Worm (Caenorhabditis elegans) whole organism, L1 larva: ENCODE measurements around the gene K05F6.4.
"Not testable (repeated sequence)": the region's sequence is repeated elsewhere in the genome, so short reads cannot be mapped to it uniquely, and the experiment has no call there.

ENCODE experiments used
- C16A3.4 ChIP-seq: fragments of 150-350 bp; optimal IDR thresholded peaks from 2 replicates; lab custom pipeline; 2014; ENCODE audit warnings: missing biosample characterization, missing genetic modification characterization
- F16B12.6 ChIP-seq: fragments of 150-350 bp; optimal IDR thresholded peaks from 2 replicates; lab custom pipeline; 2014; ENCODE audit warnings: missing biosample characterization, missing genetic modification characterization
- aha-1 ChIP-seq: fragments of 150-350 bp; optimal IDR thresholded peaks from 2 replicates; lab custom pipeline; 2014; ENCODE audit warnings: missing biosample characterization, missing genetic modification characterization
- blmp-1 ChIP-seq: fragments of 150-350 bp; optimal IDR thresholded peaks from 2 replicates; lab custom pipeline; 2014; ENCODE audit warnings: missing biosample characterization, missing genetic modification characterization
- ceh-82 ChIP-seq, 3 experiments: fragments of 150-350 bp in 1 of 3; sonication (generic microtip) in 2 of 3; optimal IDR thresholded peaks; 2 replicates each; lab custom pipeline; 2014 to 2017; ENCODE audit warnings: missing biosample characterization in 3 of 3, missing genetic modification characterization in 3 of 3
- ceh-88 ChIP-seq: fragments of 200-800 bp; sonication (Bioruptor generic); IDR thresholded peaks from 2 replicates; pipeline ENCODE4 v1.3.6; 2022; ENCODE audit warnings: missing genetic modification characterization, missing compliant biosample characterization
- ceh-90 ChIP-seq: sonication (generic microtip); optimal IDR thresholded peaks from 2 replicates; lab custom pipeline; 2016; ENCODE audit warnings: missing genetic modification characterization, missing compliant biosample characterization
- dpl-1 ChIP-seq, 3 experiments: fragments of 150-350 bp in 2 of 3; sonication (generic microtip) in 1 of 3; optimal IDR thresholded peaks; 2 replicates each; lab custom pipeline; 2014 to 2017; ENCODE audit warnings: missing biosample characterization in 3 of 3, missing genetic modification characterization in 3 of 3, missing genetic modification reagents in 3 of 3
- dsc-1 ChIP-seq: sonication (generic microtip); optimal IDR thresholded peaks from 2 replicates; lab custom pipeline; 2016; ENCODE audit warnings: mild to moderate bottlenecking, missing genetic modification characterization, missing compliant biosample characterization
- efl-1 ChIP-seq, 4 experiments: fragments of 150-350 bp; optimal IDR thresholded peaks in 3 of 4; peaks in 1 of 4; 1 replicate in 1 of 4; 2 replicates in 3 of 4; lab custom pipeline; 2014; ENCODE audit warnings: missing biosample characterization in 2 of 4, missing genetic modification characterization in 2 of 4, missing genetic modification reagents in 2 of 4
- fkh-8 ChIP-seq: sonication (generic microtip); optimal IDR thresholded peaks from 2 replicates; lab custom pipeline; 2016; ENCODE audit warnings: mild to moderate bottlenecking, missing genetic modification characterization, missing compliant biosample characterization
- hlh-17 ChIP-seq: fragments of 200-800 bp; sonication (Bioruptor generic); optimal IDR thresholded peaks from 2 replicates; lab custom pipeline; 2018; ENCODE audit warnings: missing genetic modification characterization, mild to moderate bottlenecking, missing compliant biosample characterization, moderate library complexity, borderline replicate concordance
- irx-1 ChIP-seq: sonication (generic microtip); optimal IDR thresholded peaks from 2 replicates; lab custom pipeline; 2016; ENCODE audit warnings: missing genetic modification characterization, missing compliant biosample characterization
- jun-1 ChIP-seq: fragments of 150-350 bp; optimal IDR thresholded peaks from 2 replicates; lab custom pipeline; 2014; ENCODE audit warnings: missing biosample characterization, missing genetic modification reagents, missing genetic modification characterization
- lin-14 ChIP-seq: fragments of 200-800 bp; sonication (Bioruptor generic); optimal IDR thresholded peaks from 2 replicates; lab custom pipeline; 2018; ENCODE audit warnings: mild to moderate bottlenecking, missing genetic modification characterization, moderate library complexity, missing compliant biosample characterization
- lin-15B ChIP-seq: fragments of 150-350 bp; sonication (generic microtip); optimal IDR thresholded peaks from 3 replicates; lab custom pipeline; 2014; ENCODE audit warnings: missing biosample characterization, missing genetic modification characterization
- lin-35 ChIP-seq, 2 experiments: fragments of 150-350 bp; optimal IDR thresholded peaks; 2 replicates each; lab custom pipeline; 2014; ENCODE audit warnings: missing biosample characterization in 2 of 2, missing genetic modification characterization in 2 of 2, missing genetic modification reagents in 2 of 2
- lin-39 ChIP-seq: fragments of 150-350 bp; optimal IDR thresholded peaks from 2 replicates; lab custom pipeline; 2014; ENCODE audit warnings: missing biosample characterization, missing genetic modification reagents, missing genetic modification characterization
- lsy-2 ChIP-seq, 2 experiments: fragments of 150-350 bp; optimal IDR thresholded peaks; 2 replicates each; lab custom pipeline; 2014; ENCODE audit warnings: missing biosample characterization in 2 of 2, missing genetic modification characterization in 2 of 2
- mdl-1 ChIP-seq, 2 experiments: fragments of 150-350 bp; optimal IDR thresholded peaks; 2 replicates each; lab custom pipeline; 2014 to 2017; ENCODE audit warnings: missing biosample characterization in 2 of 2, missing genetic modification characterization in 2 of 2, inconsistent platforms in 1 of 2
- mep-1 ChIP-seq: fragments of 150-350 bp; optimal IDR thresholded peaks from 2 replicates; lab custom pipeline; 2014; ENCODE audit warnings: missing biosample characterization, missing genetic modification characterization
- nhr-19 ChIP-seq: fragments of 200-800 bp; sonication (Bioruptor generic); conservative IDR thresholded peaks from 2 replicates; pipeline ENCODE4 v1.3.6; 2022; ENCODE audit warnings: missing genetic modification characterization, missing compliant biosample characterization
- nhr-20 ChIP-seq: sonication (generic microtip); optimal IDR thresholded peaks from 2 replicates; lab custom pipeline; 2016; ENCODE audit warnings: mild to moderate bottlenecking, missing genetic modification characterization, missing compliant biosample characterization
- nhr-47 ChIP-seq: sonication (generic microtip); optimal IDR thresholded peaks from 2 replicates; lab custom pipeline; 2016; ENCODE audit warnings: mild to moderate bottlenecking, missing genetic modification characterization, moderate library complexity, missing compliant biosample characterization
- nhr-71 ChIP-seq: sonication (generic microtip); optimal IDR thresholded peaks from 2 replicates; lab custom pipeline; 2016; ENCODE audit warnings: mild to moderate bottlenecking, missing genetic modification characterization, moderate library complexity, missing compliant biosample characterization
- nhr-77 ChIP-seq: fragments of 150-350 bp; optimal IDR thresholded peaks from 2 replicates; lab custom pipeline; 2014; ENCODE audit warnings: missing biosample characterization, missing genetic modification characterization
- nhr-85 ChIP-seq: sonication (generic microtip); peaks from one replicate; lab custom pipeline; 2016; ENCODE audit warnings: missing genetic modification characterization, inconsistent platforms, missing compliant biosample characterization
- nhr-90 ChIP-seq: sonication (generic microtip); optimal IDR thresholded peaks from 2 replicates; lab custom pipeline; 2016; ENCODE audit warnings: mild to moderate bottlenecking, missing genetic modification characterization, missing compliant biosample characterization; ENCODE audit not compliant: poor library complexity
- pag-3 ChIP-seq: sonication (generic microtip); optimal IDR thresholded peaks from 2 replicates; lab custom pipeline; 2017; ENCODE audit warnings: missing genetic modification characterization, mild to moderate bottlenecking, missing compliant biosample characterization, antibody characterized with exemption, borderline replicate concordance; ENCODE audit not compliant: insufficient read depth
- pqm-1 ChIP-seq: sonication (generic microtip); optimal IDR thresholded peaks from 3 replicates; lab custom pipeline; 2017; ENCODE audit warnings: missing biosample characterization, missing genetic modification characterization
- rnt-1 ChIP-seq: sonication (generic microtip); optimal IDR thresholded peaks from 2 replicates; lab custom pipeline; 2016; ENCODE audit warnings: mild to moderate bottlenecking, missing genetic modification characterization, moderate library complexity, missing compliant biosample characterization
- snpc-4 ChIP-seq: fragments of 150-350 bp; optimal IDR thresholded peaks from 2 replicates; lab custom pipeline; 2014; ENCODE audit warnings: missing biosample characterization, missing genetic modification characterization
- sptf-1 ChIP-seq: fragments of 150-350 bp; optimal IDR thresholded peaks from 2 replicates; lab custom pipeline; 2014; ENCODE audit warnings: missing biosample characterization, missing genetic modification characterization
- sup-37 ChIP-seq: fragments of 200-800 bp; sonication (Bioruptor generic); optimal IDR thresholded peaks from 2 replicates; lab custom pipeline; 2018; ENCODE audit warnings: mild to moderate bottlenecking, missing genetic modification characterization, missing compliant biosample characterization
- tbx-2 ChIP-seq: sonication (generic microtip); optimal IDR thresholded peaks from 2 replicates; lab custom pipeline; 2016; ENCODE audit warnings: missing genetic modification characterization, missing compliant biosample characterization
- tlp-1 ChIP-seq: fragments of 150-350 bp; optimal IDR thresholded peaks from 2 replicates; lab custom pipeline; 2014; ENCODE audit warnings: missing biosample characterization, missing genetic modification characterization
- unc-130 ChIP-seq: fragments of 150-350 bp; optimal IDR thresholded peaks from 2 replicates; lab custom pipeline; 2017; ENCODE audit warnings: missing biosample characterization, missing genetic modification characterization, inconsistent platforms
- unc-30 ChIP-seq: sonication (generic microtip); optimal IDR thresholded peaks from 2 replicates; lab custom pipeline; 2017; ENCODE audit warnings: missing biosample characterization, missing genetic modification characterization
- unc-98 ChIP-seq: fragments of 200-800 bp; sonication (Bioruptor generic); IDR thresholded peaks from 2 replicates; pipeline ENCODE4 v1.3.6; 2022; ENCODE audit warnings: missing genetic modification characterization, missing compliant biosample characterization
- vab-15 ChIP-seq: sonication (generic microtip); optimal IDR thresholded peaks from 2 replicates; lab custom pipeline; 2017; ENCODE audit warnings: missing genotype, mild to moderate bottlenecking, missing genetic modification characterization, missing compliant biosample characterization
- zag-1 ChIP-seq: fragments of 150-350 bp; optimal IDR thresholded peaks from 2 replicates; lab custom pipeline; 2014; ENCODE audit warnings: missing biosample characterization, missing genetic modification characterization
- ztf-11 ChIP-seq, 2 experiments: sonication (generic microtip); optimal IDR thresholded peaks; 2 replicates each; lab custom pipeline; 2016 to 2017; ENCODE audit warnings: missing genetic modification characterization in 2 of 2, missing biosample characterization in 1 of 2, missing compliant biosample characterization in 1 of 2
- ztf-4 ChIP-seq: fragments of 150-350 bp; optimal IDR thresholded peaks from 2 replicates; lab custom pipeline; 2014; ENCODE audit warnings: missing biosample characterization, missing genetic modification characterization

Gene K05F6.4

ce11 chrII:1543182-1543581 is at the start of gene K05F6.4:
TSS of gene K05F6.4 (plus strand) at chrII:1543482.
- not testable (repeated sequence) for TF ChIP-seq hlh-17 (GFP tag; lab: Kevin White, UChicago); nhr-77 (tag; lab: Kevin White, UChicago); pqm-1

ce11 chrII:1500286-1500840 is 42.9 kb upstream of the K05F6.4 start, which contains the start of gene emc-1:
TSS of gene emc-1 (minus strand) at chrII:1500330.
- TF ChIP-seq unc-30 (tag; lab: Kevin White, UChicago) (no peak), lsy-2 (tag; optimal IDR thresholded peaks at IDR 0.05; lab: Kevin White, UChicago) (peak in 1 of 2 experiments; percentile 7), ceh-90 (tag; lab: Kevin White, UChicago) (peak; percentile 76), vab-15 (tag; lab: Kevin White, UChicago) (no peak), dpl-1 (GFP tag; optimal IDR thresholded peaks at IDR 0.05; lab: Kevin White, UChicago) (peak in 1 of 3 experiments; percentile 14), nhr-90 (tag; lab: Kevin White, UChicago) (peak; percentile 8), lin-14 (peak; percentile 32), fkh-8 (tag; lab: Kevin White, UChicago) (peak; percentile 2), rnt-1 (tag; lab: Kevin White, UChicago) (peak; percentile 37), efl-1 (optimal IDR thresholded peaks at IDR 0.05; lab: Kevin White, UChicago) (no peak), efl-1 (GFP tag; optimal IDR thresholded peaks at IDR 0.05 in 1 of 2; lab: Kevin White, UChicago) (peak in 1 of 2 experiments; percentile 14), nhr-85 (peak; percentile 63), mep-1 (tag; lab: Kevin White, UChicago) (peak; percentile 16), irx-1 (peak; percentile 45), sptf-1 (tag; lab: Kevin White, UChicago) (no peak)
- TF ChIP-seq, all 84 proteins: peak for 11

- TF ChIP-seq ceh-88 (GFP tag; lab: Robert Waterston, UW) (no peak), blmp-1 (tag; lab: Kevin White, UChicago) (peak; percentile 11)
Observed at ce11 chrII:1500959-1501358, 42.3 kb upstream of the K05F6.4 start.

ce11 chrII:1501614-1502355 is 41.5 kb upstream of the K05F6.4 start:
- TF ChIP-seq lsy-2 (tag; optimal IDR thresholded peaks at IDR 0.05; lab: Kevin White, UChicago) (peak; percentile 44 to 46), blmp-1 (tag; lab: Kevin White, UChicago) (no peak), lin-35 (GFP tag; optimal IDR thresholded peaks at IDR 0.05; lab: Kevin White, UChicago) (peak in 1 of 2 experiments; percentile 8), mep-1 (tag; lab: Kevin White, UChicago) (peak; percentile 15), unc-98 (GFP tag; lab: Robert Waterston, UW) (0 out of 2 replicates have a peak, but pooled peaks have one; percentile 28), lin-39 (tag; lab: Kevin White, UChicago) (peak; percentile 54), tbx-2 (tag; lab: Kevin White, UChicago) (peak; percentile 30), ztf-4 (peak; percentile 52), nhr-19 (peak; percentile 66), zag-1 (no peak), fkh-8 (tag; lab: Kevin White, UChicago) (peak; percentile 50), rnt-1 (tag; lab: Kevin White, UChicago) (peak; percentile 90), snpc-4 (tag; lab: Kevin White, UChicago) (no peak), ceh-82 (tag; optimal IDR thresholded peaks at IDR 0.05; lab: Kevin White, UChicago) (peak in 1 of 3 experiments; percentile 32), pag-3 (peak; percentile 71), nhr-20 (tag; lab: Kevin White, UChicago) (peak; percentile 40), unc-130 (tag; lab: Kevin White, UChicago) (peak; percentile 7), sup-37 (no peak), F16B12.6 (tag; lab: Kevin White, UChicago) (no peak), tlp-1 (no peak), dsc-1 (tag; lab: Kevin White, UChicago) (peak; percentile 23), jun-1 (no peak), lin-15B (tag; lab: Kevin White, UChicago) (no peak), nhr-47 (tag; lab: Kevin White, UChicago) (no peak), aha-1 (tag; lab: Kevin White, UChicago) (no peak), ztf-11 (tag; optimal IDR thresholded peaks at IDR 0.05; lab: Kevin White, UChicago) (no peak), mdl-1 (tag; optimal IDR thresholded peaks at IDR 0.05; lab: Kevin White, UChicago) (peak in 1 of 2 experiments; percentile 61), dpl-1 (GFP tag; optimal IDR thresholded peaks at IDR 0.05; lab: Kevin White, UChicago) (peak in 2 of 3 experiments; percentile 1 to 25), C16A3.4 (tag; lab: Kevin White, UChicago) (peak; percentile 17), nhr-71 (tag; lab: Kevin White, UChicago) (peak; percentile 81)
